Worm (Caenorhabditis elegans) whole organism, midembryonic: ENCODE results near the gene lips-17.

Experiments used
- cog-1 ChIP-seq: sonication (generic microtip); optimal IDR thresholded peaks from 2 replicates; lab custom pipeline; 2016; ENCODE audit warnings: missing genetic modification characterization, missing compliant biosample characterization
- flt-1 ChIP-seq: fragments of 200-800 bp; sonication (Bioruptor generic); IDR thresholded peaks from 2 replicates; pipeline ENCODE4 v1.3.6; 2022; ENCODE audit warnings: missing genetic modification characterization, missing compliant biosample characterization
- klf-2 ChIP-seq: fragments of 200-800 bp; sonication (Bioruptor generic); conservative IDR thresholded peaks from 2 replicates; pipeline ENCODE4 v1.3.6; 2022; ENCODE audit warnings: missing genetic modification reagents, missing genetic modification characterization, missing compliant biosample characterization
- med-1 ChIP-seq: sonication (generic microtip); optimal IDR thresholded peaks from 2 replicates; lab custom pipeline; 2017; ENCODE audit warnings: missing genetic modification characterization, mild to moderate bottlenecking, missing compliant biosample characterization, antibody characterized with exemption, missing genetic modification reagents; ENCODE audit not compliant: insufficient read depth
- ref-1 ChIP-seq: fragments of 200-800 bp; sonication (Bioruptor generic); conservative IDR thresholded peaks from 2 replicates; pipeline ENCODE4 v1.3.6; 2022; ENCODE audit warnings: missing genetic modification reagents, missing genetic modification characterization, missing compliant biosample characterization

ce11 chrII:7594262-7594661 lies 13.8 kb upstream of the lips-17 start:
- TF ChIP-seq med-1 (GFP tag; lab: Kevin White, UChicago) (no peak), flt-1 (GFP tag; lab: Robert Waterston, UW) (no peak), cog-1 (tag; lab: Kevin White, UChicago) (no peak), klf-2 (GFP tag; lab: Robert Waterston, UW) (no peak), ref-1 (GFP tag; lab: Robert Waterston, UW) (no peak)
